Worm (Caenorhabditis elegans): ENCODE measurements around the gene dmd-7.

Gene dmd-7

DNA sequence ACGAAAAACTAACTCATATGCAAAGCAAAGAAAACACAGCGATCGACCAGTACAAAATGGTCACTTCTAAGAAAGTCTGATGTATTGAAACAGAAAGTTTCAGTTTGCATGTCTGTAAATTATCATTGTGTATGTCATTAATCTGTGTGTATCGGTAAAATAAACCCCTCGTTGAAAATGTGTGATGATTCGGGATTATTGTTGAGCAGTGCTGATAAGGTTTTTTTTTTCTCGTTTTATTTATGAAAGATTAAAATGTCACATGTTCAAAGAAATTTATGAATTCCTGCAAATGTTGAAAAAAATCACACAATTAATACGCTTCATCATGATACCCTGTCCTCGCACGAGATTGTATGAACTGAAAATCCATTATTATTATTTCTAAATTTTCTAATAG, 33.3 kb downstream of the dmd-7 start:
- TF ChIP-seq lim-6 (tag; optimal IDR thresholded peaks at IDR 0.05), result no peak
- TF ChIP-seq unc-42 (tag; optimal IDR thresholded peaks at IDR 0.05), result no peak
- TF ChIP-seq syd-9 (tag; optimal IDR thresholded peaks at IDR 0.05), result no peak
- no peak for TF ChIP-seq hlh-8 (tag; optimal IDR thresholded peaks at IDR 0.05)
- TF ChIP-seq unc-86 (tag; optimal IDR thresholded peaks at IDR 0.05), result no peak
- no peak for TF ChIP-seq ahr-1 (tag; optimal IDR thresholded peaks at IDR 0.05)
- TF ChIP-seq ama-1 (optimal IDR thresholded peaks at IDR 0.05), result no peak
- no peak for TF ChIP-seq ceh-34 (tag; optimal IDR thresholded peaks at IDR 0.05)
- TF ChIP-seq nfya-1 (tag; optimal IDR thresholded peaks at IDR 0.05), result no peak
- TF ChIP-seq elt-2 (tag; optimal IDR thresholded peaks at IDR 0.05), result no peak
- TF ChIP-seq hlh-15 (tag; optimal IDR thresholded peaks at IDR 0.05), result no peak
- no peak for TF ChIP-seq ceh-18 (tag; optimal IDR thresholded peaks at IDR 0.05)
- no peak for TF ChIP-seq tbx-2 (tag; optimal IDR thresholded peaks at IDR 0.05)
- no peak for TF ChIP-seq pax-1 (tag; optimal IDR thresholded peaks at IDR 0.05)
- TF ChIP-seq npax-4 (tag; optimal IDR thresholded peaks at IDR 0.05), result no peak
- no peak for TF ChIP-seq ref-2 (tag; optimal IDR thresholded peaks at IDR 0.05)

DNA sequence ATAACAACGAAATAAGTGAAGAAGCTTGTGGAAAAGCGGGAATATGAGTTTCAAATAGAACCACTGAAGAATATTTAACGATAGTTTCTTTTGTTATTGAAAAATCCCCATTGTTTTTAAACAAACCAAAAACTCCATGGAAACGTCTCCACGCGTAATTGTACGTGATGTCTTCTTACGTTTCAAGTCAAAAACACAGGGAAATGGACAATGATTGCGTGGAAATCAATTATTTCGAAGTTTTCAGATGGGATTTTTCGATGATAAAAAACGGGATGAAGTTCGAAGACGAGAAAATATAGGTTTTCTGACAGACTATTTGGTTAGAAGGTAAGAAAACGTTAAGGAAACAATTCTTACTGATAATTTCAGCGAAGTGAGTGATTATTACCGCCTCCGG, 34.4 kb downstream of the dmd-7 start, which contains the start of the genes K12B6.4 and spe-49:
K12B6.4 (minus strand) TSS at position 101 of the 400 bp plus-strand sequence.
spe-49 (plus strand) TSS at position 185 of the 400 bp plus-strand sequence.
- no peak for TF ChIP-seq sox-4 (tag; optimal IDR thresholded peaks at IDR 0.05)
- no peak for TF ChIP-seq gmeb-2 (tag; optimal IDR thresholded peaks at IDR 0.05)

DNA sequence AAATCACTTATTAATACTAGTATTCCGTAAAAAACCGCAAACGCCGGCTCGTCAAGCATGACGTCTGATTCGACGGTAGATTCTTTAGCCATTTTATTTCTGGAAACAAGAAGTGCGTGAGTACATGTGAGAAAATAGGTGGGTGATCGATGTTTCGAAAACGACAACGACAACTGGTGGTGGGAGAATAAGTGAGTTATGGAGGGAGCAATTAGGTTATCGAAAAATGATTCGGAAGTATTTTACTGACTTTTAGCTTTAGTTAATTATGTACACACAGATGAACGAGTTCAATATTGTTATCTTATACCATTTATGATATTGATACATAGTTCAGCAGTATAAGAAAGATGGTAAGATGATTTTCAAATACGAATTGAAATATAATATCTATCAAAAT, 39.6 kb downstream of the dmd-7 start, which contains the start of gene srn-1:
srn-1 (minus strand) TSS at position 101 of the 400 bp plus-strand sequence.
- TF ChIP-seq pax-1 (tag; optimal IDR thresholded peaks at IDR 0.05) (no peak), tbx-2 (tag; optimal IDR thresholded peaks at IDR 0.05) (no peak), pag-3 (tag; optimal IDR thresholded peaks at IDR 0.05; ENCODE audit: borderline replicate concordance) (no peak), hlh-30 (tag; optimal IDR thresholded peaks at IDR 0.05; ENCODE audit: insufficient read depth) (no peak), ceh-45 (GFP tag; IDR thresholded peaks at IDR 0.05) (no peak), ref-2 (tag; optimal IDR thresholded peaks at IDR 0.05) (no peak), lin-11 (tag; optimal IDR thresholded peaks at IDR 0.05) (no peak), T23F11.4 (GFP tag; optimal IDR thresholded peaks at IDR 0.05) (no peak), hlh-8 (tag; optimal IDR thresholded peaks at IDR 0.05) (no peak), unc-86 (tag; optimal IDR thresholded peaks at IDR 0.05) (no peak), dve-1 (tag; optimal IDR thresholded peaks at IDR 0.05) (no peak), ceh-18 (tag; optimal IDR thresholded peaks at IDR 0.05) (no peak), ama-1 (optimal IDR thresholded peaks at IDR 0.05) (no peak), sdc-2 (tag; optimal IDR thresholded peaks at IDR 0.05) (no peak), nhr-232 (tag; optimal IDR thresholded peaks at IDR 0.05) (no peak), unc-42 (tag; optimal IDR thresholded peaks at IDR 0.05) (no peak)

- no peak for TF ChIP-seq unc-55 (GFP tag; optimal IDR thresholded peaks at IDR 0.05)
- no peak for TF ChIP-seq madf-2 (tag; optimal IDR thresholded peaks at IDR 0.05)
- TF ChIP-seq odd-2 (tag; optimal IDR thresholded peaks at IDR 0.05), result no peak
- no peak for TF ChIP-seq C38D4.7 (GFP tag; optimal IDR thresholded peaks at IDR 0.05)
- TF ChIP-seq K02D7.2 (tag; optimal IDR thresholded peaks at IDR 0.05), result no peak
- TF ChIP-seq hlh-30 (tag; optimal IDR thresholded peaks at IDR 0.05; ENCODE audit: insufficient read depth), result no peak
These were observed 41.9 kb downstream of the dmd-7 start, which contains the start of gene K12B6.11 for ce11 chrV:6288607-6289006. TSS of gene K12B6.11 (plus strand) at chrV:6288907.

DNA sequence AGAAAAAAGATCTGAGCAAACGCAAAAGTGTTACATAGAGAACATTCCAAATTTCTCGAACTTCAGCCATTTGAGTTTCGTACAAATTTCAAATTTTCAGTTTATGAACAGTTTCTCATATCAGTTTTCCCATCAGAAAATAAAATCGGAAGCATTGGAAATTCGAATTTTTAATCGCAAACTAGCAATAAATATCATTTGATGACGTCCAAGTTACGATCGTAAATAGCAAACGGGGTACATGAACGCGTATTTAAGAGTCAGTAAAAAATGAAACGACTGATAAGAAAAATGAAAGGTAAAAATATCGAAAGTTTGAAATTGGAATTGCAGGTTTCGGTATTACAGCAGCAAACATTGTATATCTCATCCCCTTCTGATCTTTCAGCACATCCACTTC, 44.6 kb downstream of the dmd-7 start:
- TF ChIP-seq elt-4 (tag; optimal IDR thresholded peaks at IDR 0.05) (no peak), ets-4 (tag; optimal IDR thresholded peaks at IDR 0.05) (no peak), eyg-1 (tag; optimal IDR thresholded peaks at IDR 0.05) (no peak), rnt-1 (tag; optimal IDR thresholded peaks at IDR 0.05) (no peak), ztf-16 (tag; optimal IDR thresholded peaks at IDR 0.05) (no peak)

Data from whole organism, late embryonic.